Worm (Caenorhabditis elegans): ENCODE measurements around the gene F08D12.2.

The F08D12.2 gene

ce11 chrII:2822435-2822920, 41.0 kb downstream of the F08D12.2 start, which contains the start of the genes fut-4 and K12H6.10:
Gene fut-4 (minus strand): TSS chrII:2822535.
Gene K12H6.10 (plus strand): TSS chrII:2822870.
- TF ChIP-seq unc-62 (GFP tag; optimal IDR thresholded peaks at IDR 0.05) (no peak), mab-5 (tag; optimal IDR thresholded peaks at IDR 0.05) (no peak), nhr-76 (tag; optimal IDR thresholded peaks at IDR 0.05) (no peak), lin-13 (tag; optimal IDR thresholded peaks at IDR 0.05) (no peak), tbx-8 (GFP tag; optimal IDR thresholded peaks at IDR 0.05) (no peak), sptf-1 (tag; optimal IDR thresholded peaks at IDR 0.05) (no peak), nhr-28 (tag; optimal IDR thresholded peaks at IDR 0.05) (no peak)

- TF ChIP-seq hlh-1 (tag; optimal IDR thresholded peaks at IDR 0.05) = no peak
- no peak for TF ChIP-seq ceh-43 (GFP tag; optimal IDR thresholded peaks at IDR 0.05)
- no peak for TF ChIP-seq mep-1 (tag; optimal IDR thresholded peaks at IDR 0.05)
- TF ChIP-seq ceh-39 (tag; optimal IDR thresholded peaks at IDR 0.05) = no peak
- no peak for TF ChIP-seq ztf-11 (tag; optimal IDR thresholded peaks at IDR 0.05)
- no peak for TF ChIP-seq nhr-2 (tag; optimal IDR thresholded peaks at IDR 0.05)
These were observed 42.7 kb downstream of the F08D12.2 start, which contains the start of the genes K12H6.4 and K12H6.9 for ce11 chrII:2824169-2824568. Gene K12H6.4 (minus strand): TSS chrII:2824269. Gene K12H6.9 (plus strand): TSS chrII:2824404.

- no peak for TF ChIP-seq elt-1 (tag; optimal IDR thresholded peaks at IDR 0.05; ENCODE audit: borderline replicate concordance, insufficient read depth)
- TF ChIP-seq lsy-2 (tag; optimal IDR thresholded peaks at IDR 0.05) = no peak
- no peak for TF ChIP-seq cnd-1 (tag; optimal IDR thresholded peaks at IDR 0.05)
- TF ChIP-seq ztf-11 (tag; optimal IDR thresholded peaks at IDR 0.05) = no peak
- no peak for TF ChIP-seq nhr-2 (tag; optimal IDR thresholded peaks at IDR 0.05)
- no peak for TF ChIP-seq drap-1 (GFP tag; optimal IDR thresholded peaks at IDR 0.05)
- no peak for TF ChIP-seq mls-2 (tag; optimal IDR thresholded peaks at IDR 0.05)
- TF ChIP-seq M03D4.4 (tag; optimal IDR thresholded peaks at IDR 0.05) = no peak
These were observed 44.6 kb downstream of the F08D12.2 start, which contains the start of gene K12H6.5 for ce11 chrII:2826073-2826472. Gene K12H6.5 (minus strand): TSS chrII:2826173.

ce11 chrII:2827859-2828403, 46.5 kb downstream of the F08D12.2 start, which contains the start of gene K12H6.8:
Gene K12H6.8 (plus strand): TSS chrII:2827896.
- no peak for TF ChIP-seq sptf-1 (tag; optimal IDR thresholded peaks at IDR 0.05)
- TF ChIP-seq tbx-8 (GFP tag; optimal IDR thresholded peaks at IDR 0.05) = no peak
- TF ChIP-seq mab-5 (tag; optimal IDR thresholded peaks at IDR 0.05) = no peak
- no peak for TF ChIP-seq hlh-1 (tag; optimal IDR thresholded peaks at IDR 0.05)
- no peak for TF ChIP-seq nhr-28 (tag; optimal IDR thresholded peaks at IDR 0.05)
- TF ChIP-seq ceh-83 (GFP tag; optimal IDR thresholded peaks at IDR 0.05) = no peak
- no peak for TF ChIP-seq pha-4 (tag; optimal IDR thresholded peaks at IDR 0.05)
- TF ChIP-seq sem-2 (GFP tag; optimal IDR thresholded peaks at IDR 0.05) = no peak
- TF ChIP-seq unc-39 (tag; optimal IDR thresholded peaks at IDR 0.05) = no peak
- TF ChIP-seq nhr-76 (tag; optimal IDR thresholded peaks at IDR 0.05) = no peak
- no peak for TF ChIP-seq nhr-2 (tag; optimal IDR thresholded peaks at IDR 0.05)
- TF ChIP-seq snpc-4 (tag; optimal IDR thresholded peaks at IDR 0.05) = no peak
- TF ChIP-seq cnd-1 (tag; optimal IDR thresholded peaks at IDR 0.05) = no peak

- no peak for TF ChIP-seq mls-2 (tag; optimal IDR thresholded peaks at IDR 0.05)
- no peak for TF ChIP-seq hlh-1 (tag; optimal IDR thresholded peaks at IDR 0.05)
- TF ChIP-seq blmp-1 (tag; optimal IDR thresholded peaks at IDR 0.05) = no peak
- no peak for TF ChIP-seq ceh-83 (GFP tag; optimal IDR thresholded peaks at IDR 0.05)
- TF ChIP-seq elt-3 (tag; optimal IDR thresholded peaks at IDR 0.05) = no peak
- TF ChIP-seq sem-2 (GFP tag; optimal IDR thresholded peaks at IDR 0.05) = no peak
- TF ChIP-seq M03D4.4 (tag; optimal IDR thresholded peaks at IDR 0.05) = no peak
- no peak for TF ChIP-seq pha-4 (tag; optimal IDR thresholded peaks at IDR 0.05)
- TF ChIP-seq mep-1 (tag; optimal IDR thresholded peaks at IDR 0.05) = no peak
- no peak for TF ChIP-seq mab-5 (tag; optimal IDR thresholded peaks at IDR 0.05)
- no peak for TF ChIP-seq nhr-237 (tag; optimal IDR thresholded peaks at IDR 0.05)
- no peak for TF ChIP-seq unc-120 (tag; optimal IDR thresholded peaks at IDR 0.05; ENCODE audit: poor library complexity, severe bottlenecking)
- no peak for TF ChIP-seq sptf-1 (tag; optimal IDR thresholded peaks at IDR 0.05)
- no peak for TF ChIP-seq nhr-12 (tag; optimal IDR thresholded peaks at IDR 0.05)
- TF ChIP-seq nhr-2 (tag; optimal IDR thresholded peaks at IDR 0.05) = no peak
- TF ChIP-seq snpc-4 (tag; optimal IDR thresholded peaks at IDR 0.05) = no peak
- no peak for TF ChIP-seq zip-8 (tag; optimal IDR thresholded peaks at IDR 0.05)
- TF ChIP-seq unc-62 (GFP tag; optimal IDR thresholded peaks at IDR 0.05) = no peak
- no peak for TF ChIP-seq lin-13 (tag; optimal IDR thresholded peaks at IDR 0.05)
These were observed 48.0 kb downstream of the F08D12.2 start for ce11 chrII:2829482-2829881.

Measured in whole organism, mixed stage, embryonic.